Fruit fly (Drosophila melanogaster) whole organism, embryonic: ENCODE measurements around the gene CG4297.

Experiments used
- Atf6 ChIP-seq: fragments of 200-800 bp; sonication (Bioruptor generic); IDR thresholded peaks from 2 replicates; pipeline ENCODE4 v1.3.6; 2022; ENCODE audit warnings: missing biosample characterization, missing genetic modification characterization
- C15 ChIP-seq: fragments of 200-800 bp; sonication (Bioruptor generic); IDR thresholded peaks from 3 replicates; pipeline ENCODE4 v1.3.6; 2022; ENCODE audit warnings: missing biosample characterization, missing genetic modification characterization
- CG10209 ChIP-seq: fragments of 200-800 bp; sonication (Bioruptor generic); optimal IDR thresholded peaks from 3 replicates; lab custom pipeline; 2017; ENCODE audit warnings: missing biosample characterization, mild to moderate bottlenecking, missing genetic modification characterization, missing genetic modification reagents
- CG10543 ChIP-seq: fragments of 200-800 bp; sonication (Bioruptor generic); optimal IDR thresholded peaks from 3 replicates; lab custom pipeline; 2017; ENCODE audit warnings: missing biosample characterization, mild to moderate bottlenecking, missing genetic modification characterization, moderate library complexity
- CG10565 ChIP-seq: fragments of 200-800 bp; sonication (Bioruptor generic); optimal IDR thresholded peaks from 3 replicates; lab custom pipeline; 2016; ENCODE audit warnings: missing biosample characterization, mild to moderate bottlenecking, missing genetic modification characterization
- CG10654 ChIP-seq: fragments of 200-800 bp; sonication (Bioruptor generic); optimal IDR thresholded peaks from 2 replicates; lab custom pipeline; 2016; ENCODE audit warnings: missing biosample characterization, missing genetic modification characterization
- CG12219 ChIP-seq: fragments of 200-800 bp; sonication (Bioruptor generic); optimal IDR thresholded peaks from 3 replicates; lab custom pipeline; 2018; ENCODE audit warnings: missing biosample characterization, mild to moderate bottlenecking, missing genetic modification characterization
- CG12299 ChIP-seq: fragments of 200-800 bp; sonication (Bioruptor generic); optimal IDR thresholded peaks from 2 replicates; lab custom pipeline; 2018; ENCODE audit warnings: missing biosample characterization, mild to moderate bottlenecking, missing genetic modification characterization
- CG12744 ChIP-seq: fragments of 200-800 bp; sonication (Bioruptor generic); optimal IDR thresholded peaks from 2 replicates; lab custom pipeline; 2016; ENCODE audit warnings: missing biosample characterization, missing genetic modification characterization
- CG13296 ChIP-seq: fragments of 200-800 bp; sonication (Bioruptor generic); optimal IDR thresholded peaks from 3 replicates; lab custom pipeline; 2018; ENCODE audit warnings: missing biosample characterization, mild to moderate bottlenecking, missing genetic modification characterization
- CG14860 ChIP-seq: fragments of 200-800 bp; sonication (Bioruptor generic); IDR thresholded peaks from 3 replicates; pipeline ENCODE4 v1.3.6; 2022; ENCODE audit warnings: missing biosample characterization, missing genetic modification characterization; ENCODE audit not compliant: partially characterized antibody
- CG15269 ChIP-seq: fragments of 200-800 bp; sonication (Bioruptor generic); optimal IDR thresholded peaks from 2 replicates; lab custom pipeline; 2018; ENCODE audit warnings: missing biosample characterization, mild to moderate bottlenecking, missing genetic modification characterization, moderate library complexity
- CG1602 ChIP-seq: fragments of 200-800 bp; sonication (Bioruptor generic); optimal IDR thresholded peaks from 3 replicates; lab custom pipeline; 2016; ENCODE audit warnings: missing biosample characterization, missing genetic modification characterization
- CG3281 ChIP-seq: fragments of 200-800 bp; sonication (Bioruptor generic); optimal IDR thresholded peaks from 3 replicates; lab custom pipeline; 2017; ENCODE audit warnings: missing biosample characterization, mild to moderate bottlenecking, missing genetic modification characterization
- CG33557 ChIP-seq: fragments of 200-800 bp; sonication (Bioruptor generic); optimal IDR thresholded peaks from 2 replicates; lab custom pipeline; 2019; ENCODE audit warnings: missing biosample characterization, mild to moderate bottlenecking, missing genetic modification characterization, moderate library complexity
- CG3995 ChIP-seq: fragments of 200-800 bp; sonication (Bioruptor generic); optimal IDR thresholded peaks from 3 replicates; lab custom pipeline; 2016; ENCODE audit warnings: missing biosample characterization, missing genetic modification characterization
- CG42726 ChIP-seq: fragments of 200-800 bp; sonication (Bioruptor generic); IDR thresholded peaks from 2 replicates; pipeline ENCODE4 v1.3.6; 2022; ENCODE audit warnings: missing biosample characterization, missing genetic modification characterization; ENCODE audit not compliant: partially characterized antibody
- CG4328 ChIP-seq: fragments of 200-800 bp; sonication (Bioruptor generic); optimal IDR thresholded peaks from 3 replicates; lab custom pipeline; 2017; ENCODE audit warnings: missing biosample characterization, missing genetic modification reagents, missing genetic modification characterization
- CG4360 ChIP-seq: fragments of 200-800 bp; sonication (Bioruptor generic); IDR thresholded peaks from 2 replicates; pipeline ENCODE4 v1.3.6; 2022; ENCODE audit warnings: missing biosample characterization, missing genetic modification characterization
- CG8089 ChIP-seq: fragments of 200-800 bp; sonication (Bioruptor generic); optimal IDR thresholded peaks from 3 replicates; lab custom pipeline; 2016; ENCODE audit warnings: missing biosample characterization, missing genetic modification characterization
- CG8281 ChIP-seq: fragments of 200-800 bp; sonication (Bioruptor generic); optimal IDR thresholded peaks from 2 replicates; lab custom pipeline; 2018; ENCODE audit warnings: missing biosample characterization, mild to moderate bottlenecking, missing genetic modification characterization, moderate library complexity
- CG9876 ChIP-seq: fragments of 200-800 bp; sonication (Bioruptor generic); optimal IDR thresholded peaks from 2 replicates; lab custom pipeline; 2016; ENCODE audit warnings: missing biosample characterization, missing genetic modification characterization
- D19B ChIP-seq: fragments of 200-800 bp; sonication (Bioruptor generic); optimal IDR thresholded peaks from 2 replicates; lab custom pipeline; 2017; ENCODE audit warnings: missing biosample characterization, mild to moderate bottlenecking, missing genetic modification characterization
- HLHmδ ChIP-seq: fragments of 200-800 bp; sonication (Bioruptor generic); optimal IDR thresholded peaks from 2 replicates; lab custom pipeline; 2018; ENCODE audit warnings: missing biosample characterization, mild to moderate bottlenecking, missing genetic modification characterization, moderate library complexity
- Hmr ChIP-seq: fragments of 200-800 bp; sonication (Bioruptor generic); optimal IDR thresholded peaks from 3 replicates; lab custom pipeline; 2017; ENCODE audit warnings: mild to moderate bottlenecking, missing biosample characterization, missing genetic modification reagents, missing genetic modification characterization
- Kr ChIP-seq: fragments of 200-800 bp; sonication (Bioruptor generic); optimal IDR thresholded peaks from 2 replicates; lab custom pipeline; 2017; ENCODE audit warnings: missing biosample characterization, mild to moderate bottlenecking, missing genetic modification characterization
- Med ChIP-seq: fragments of 200-800 bp; sonication (Bioruptor generic); peaks from one replicate; lab custom pipeline; 2016; ENCODE audit warnings: missing biosample characterization, missing genetic modification characterization, mild to moderate bottlenecking, inconsistent platforms, moderate library complexity
- Opbp ChIP-seq: fragments of 200-800 bp; sonication (Bioruptor generic); IDR thresholded peaks from 3 replicates; pipeline ENCODE4 v1.3.6; 2022; ENCODE audit warnings: missing biosample characterization, missing genetic modification characterization; ENCODE audit not compliant: partially characterized antibody
- Rfx ChIP-seq: fragments of 200-800 bp; sonication (Bioruptor generic); IDR thresholded peaks from 2 replicates; pipeline ENCODE4 v1.3.6; 2022; ENCODE audit warnings: missing biosample characterization, missing genetic modification characterization
- Sin3A ChIP-seq: fragments of >200 bp; optimal IDR thresholded peaks from 2 replicates; lab custom pipeline; 2018
- Sry-δ ChIP-seq: fragments of 200-800 bp; sonication (Bioruptor generic); optimal IDR thresholded peaks from 2 replicates; lab custom pipeline; 2016; ENCODE audit warnings: missing biosample characterization, missing genetic modification characterization
- TFAM ChIP-seq: fragments of 200-800 bp; sonication (Bioruptor generic); optimal IDR thresholded peaks from 2 replicates; lab custom pipeline; 2017; ENCODE audit warnings: missing biosample characterization, missing genetic modification characterization, inconsistent platforms
- ab ChIP-seq: fragments of 200-800 bp; sonication (Bioruptor generic); optimal IDR thresholded peaks from 2 replicates; lab custom pipeline; 2016; ENCODE audit warnings: missing biosample characterization, missing genetic modification characterization
- bbx ChIP-seq: fragments of 200-800 bp; sonication (Bioruptor generic); IDR thresholded peaks from 2 replicates; pipeline ENCODE4 v1.3.6; 2022; ENCODE audit warnings: missing biosample characterization, missing genetic modification characterization; ENCODE audit not compliant: partially characterized antibody
- cas ChIP-seq: fragments of 200-800 bp; sonication (Bioruptor generic); IDR thresholded peaks from 2 replicates; pipeline ENCODE4 v1.3.6; 2022; ENCODE audit warnings: missing biosample characterization, missing genetic modification characterization
- crol ChIP-seq: fragments of 200-800 bp; sonication (Bioruptor generic); IDR thresholded peaks from 2 replicates; pipeline ENCODE4 v1.3.6; 2022; ENCODE audit warnings: missing biosample characterization, missing genetic modification characterization
- dm ChIP-seq: fragments of 200-800 bp; sonication (Bioruptor generic); optimal IDR thresholded peaks from 3 replicates; lab custom pipeline; 2016; ENCODE audit warnings: missing biosample characterization, missing genetic modification characterization
- emc ChIP-seq: fragments of 200-800 bp; sonication (Bioruptor generic); optimal IDR thresholded peaks from 2 replicates; lab custom pipeline; 2016; ENCODE audit warnings: missing biosample characterization, missing genetic modification characterization
- eve ChIP-seq, 2 experiments: fragments of >200 bp; optimal IDR thresholded peaks; 2 replicates each; lab custom pipeline; 2017; ENCODE audit warnings: missing biosample characterization in 2 of 2, missing genetic modification characterization in 2 of 2
- fd3F ChIP-seq: fragments of 200-800 bp; sonication (Bioruptor generic); optimal IDR thresholded peaks from 2 replicates; lab custom pipeline; 2018; ENCODE audit warnings: missing biosample characterization, mild to moderate bottlenecking, missing genetic modification characterization, moderate library complexity
- gce ChIP-seq: fragments of 200-800 bp; sonication (Bioruptor generic); IDR thresholded peaks from 3 replicates; pipeline ENCODE4 v1.3.6; 2022; ENCODE audit warnings: missing biosample characterization, missing genetic modification characterization
- grn ChIP-seq: fragments of 200-800 bp; sonication (Bioruptor generic); optimal IDR thresholded peaks from 3 replicates; lab custom pipeline; 2017; ENCODE audit warnings: missing biosample characterization, missing genetic modification characterization
- hth ChIP-seq: fragments of >200 bp; optimal IDR thresholded peaks from 2 replicates; lab custom pipeline; 2017; ENCODE audit warnings: inconsistent platforms
- jigr1 ChIP-seq: fragments of 200-800 bp; sonication (Bioruptor generic); IDR thresholded peaks from 3 replicates; pipeline ENCODE4 v1.3.6; 2022; ENCODE audit warnings: missing biosample characterization, missing genetic modification characterization
- kay ChIP-seq: fragments of 200-800 bp; sonication (Bioruptor generic); optimal IDR thresholded peaks from 2 replicates; lab custom pipeline; 2016; ENCODE audit warnings: missing biosample characterization, missing genetic modification characterization
- lbe ChIP-seq: fragments of 200-800 bp; sonication (Bioruptor generic); optimal IDR thresholded peaks from 2 replicates; lab custom pipeline; 2016; ENCODE audit warnings: missing biosample characterization, mild to moderate bottlenecking, missing genetic modification characterization
- maf-S ChIP-seq: fragments of 200-800 bp; sonication (Bioruptor generic); optimal IDR thresholded peaks from 2 replicates; lab custom pipeline; 2016; ENCODE audit warnings: missing biosample characterization, missing genetic modification characterization
- pho ChIP-seq: fragments of 200-800 bp; sonication (Bioruptor generic); optimal IDR thresholded peaks from 2 replicates; lab custom pipeline; 2016; ENCODE audit warnings: missing biosample characterization, missing genetic modification characterization
- rib ChIP-seq: fragments of 200-800 bp; sonication (Bioruptor generic); IDR thresholded peaks from 2 replicates; pipeline ENCODE4 v1.3.6; 2022; ENCODE audit warnings: missing biosample characterization, missing genetic modification characterization
- tio ChIP-seq: fragments of 200-800 bp; sonication (Bioruptor generic); optimal IDR thresholded peaks from 2 replicates; lab custom pipeline; 2017; ENCODE audit warnings: missing biosample characterization, missing genetic modification characterization, inconsistent platforms
- vfl ChIP-seq: fragments of 200-800 bp; sonication (Bioruptor generic); optimal IDR thresholded peaks from 2 replicates; lab custom pipeline; 2016; ENCODE audit warnings: missing biosample characterization, missing genetic modification characterization
- zf30C ChIP-seq: fragments of 200-800 bp; sonication (Bioruptor generic); optimal IDR thresholded peaks from 3 replicates; lab custom pipeline; 2018; ENCODE audit warnings: missing biosample characterization, mild to moderate bottlenecking, missing genetic modification characterization

CG4297 gene

DNA sequence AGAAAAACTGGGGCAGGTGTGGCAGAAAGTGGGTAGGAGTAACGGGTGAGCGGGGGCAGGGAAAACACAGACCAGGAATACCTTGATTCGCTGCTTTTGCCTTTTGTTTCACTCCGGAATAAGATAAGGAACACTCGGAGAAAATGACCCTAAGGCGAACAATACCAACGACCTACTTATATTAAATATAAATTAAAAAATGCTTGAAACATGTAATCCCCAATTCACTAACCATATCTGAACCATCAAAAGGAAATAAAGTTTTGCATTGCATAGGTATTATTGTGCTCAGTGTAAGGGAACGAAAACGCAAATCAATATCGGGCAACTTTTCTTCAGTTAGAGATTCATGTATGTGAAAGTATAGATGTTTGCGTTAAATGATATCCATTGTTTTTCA lies 40.0 kb upstream of the CG4297 start (continued):
- TF ChIP-seq CG13296, result no peak
- no peak for TF ChIP-seq hth (lab: Kevin White, UChicago)
- peak; percentile 11 for TF ChIP-seq CG8281 (tag; lab: Kevin White, UChicago)
- TF ChIP-seq jigr1 (GFP tag; lab: Robert Waterston, UW), result no peak
- TF ChIP-seq Med (GFP tag; lab: Kevin White, UChicago), result peak; percentile 59
- no peak for TF ChIP-seq CG14860 (GFP tag; lab: Robert Waterston, UW)
- no peak for TF ChIP-seq CG12744 (GFP tag; lab: Kevin White, UChicago)
- no peak for TF ChIP-seq CG12219 (GFP tag; lab: Kevin White, UChicago)
- peak; percentile 40; the same call in 1 of the 2 replicates for TF ChIP-seq Atf6 (GFP tag; lab: Robert Waterston, UW)
- 0 out of 2 replicates have a peak, but pooled peaks have one; percentile 12 for TF ChIP-seq CG4360 (GFP tag; lab: Robert Waterston, UW)
- no peak for TF ChIP-seq ab (GFP tag; lab: Kevin White, UChicago)
- no peak for TF ChIP-seq Opbp
- TF ChIP-seq CG15269 (tag; lab: Kevin White, UChicago), result peak; percentile 69
- TF ChIP-seq CG10654 (GFP tag; lab: Kevin White, UChicago), result no peak
- TF ChIP-seq eve (GFP tag; optimal IDR thresholded peaks at IDR 0.05; lab: Kevin White, UChicago), result peak in 1 of 2 experiments; percentile 65
- TF ChIP-seq lbe (GFP tag; lab: Kevin White, UChicago), result peak; percentile 55
- TF ChIP-seq rib, result no peak
- TF ChIP-seq vfl (GFP tag; lab: Kevin White, UChicago), result no peak
- TF ChIP-seq CG9876 (GFP tag; lab: Kevin White, UChicago), result no peak
- no peak for TF ChIP-seq CG33557
- peak; percentile 54 for TF ChIP-seq Hmr
- no peak for TF ChIP-seq CG42726
- TF ChIP-seq CG10209 (GFP tag; lab: Kevin White, UChicago), result peak; percentile 62
- TF ChIP-seq tio (GFP tag; lab: Kevin White, UChicago), result peak; percentile 63
- no peak for TF ChIP-seq TFAM (GFP tag; lab: Kevin White, UChicago)
- TF ChIP-seq zf30C (GFP tag; lab: Kevin White, UChicago), result peak; percentile 8
- peak; percentile 73 for TF ChIP-seq Rfx
- no peak for TF ChIP-seq CG3281 (GFP tag; lab: Kevin White, UChicago)
- TF ChIP-seq CG10543 (GFP tag; lab: Kevin White, UChicago), result no peak
- TF ChIP-seq kay (GFP tag; lab: Kevin White, UChicago), result no peak
- TF ChIP-seq HLHmδ (GFP tag; lab: Kevin White, UChicago), result no peak
- no peak for TF ChIP-seq CG8089 (GFP tag; lab: Kevin White, UChicago)
- TF ChIP-seq dm (GFP tag; lab: Kevin White, UChicago), result no peak
- 0 out of 3 replicates have a peak, but pooled peaks have one; percentile 41 for TF ChIP-seq gce (GFP tag; lab: Robert Waterston, UW)
- no peak for TF ChIP-seq bbx (GFP tag; lab: Robert Waterston, UW)
- peak; percentile 18 for TF ChIP-seq CG12299 (tag; lab: Kevin White, UChicago)
- TF ChIP-seq Sin3A (lab: Kevin White, UChicago), result no peak
- no peak for TF ChIP-seq CG4328 (GFP tag; lab: Kevin White, UChicago)
- no peak for TF ChIP-seq CG3995 (GFP tag; lab: Kevin White, UChicago)
- no peak for TF ChIP-seq pho
- TF ChIP-seq D19B (GFP tag; lab: Kevin White, UChicago), result no peak
- no peak for TF ChIP-seq emc (GFP tag; lab: Kevin White, UChicago)
- TF ChIP-seq CG1602 (GFP tag; lab: Kevin White, UChicago), result peak; percentile 50
- no peak for TF ChIP-seq C15 (GFP tag; lab: Robert Waterston, UW)
- TF ChIP-seq fd3F, result peak; percentile 23
- TF ChIP-seq Sry-δ (GFP tag; lab: Kevin White, UChicago), result no peak
- TF ChIP-seq maf-S (GFP tag; lab: Kevin White, UChicago), result peak; percentile 14
- no peak for TF ChIP-seq CG10565
- no peak for TF ChIP-seq crol (GFP tag; lab: Robert Waterston, UW)
- TF ChIP-seq Kr (GFP tag; lab: Kevin White, UChicago), result no peak
- TF ChIP-seq cas (GFP tag; lab: Robert Waterston, UW), result no peak
- no peak for TF ChIP-seq grn
